Fruit fly (Drosophila melanogaster) whole organism, prepupa: ENCODE measurements around the gene Gas8.
A peak's percentile ranks its signal among the peaks of the same experiment; 100 is the strongest.

Experiments used
- CG10631 ChIP-seq: fragments of 200-800 bp; sonication (Bioruptor generic); optimal IDR thresholded peaks from 2 replicates; lab custom pipeline; 2016; ENCODE audit warnings: missing biosample characterization, missing genetic modification characterization
- CG10669 ChIP-seq: fragments of 200-800 bp; sonication (Bioruptor generic); optimal IDR thresholded peaks from 3 replicates; lab custom pipeline; 2018; ENCODE audit warnings: missing biosample characterization, mild to moderate bottlenecking, missing genetic modification characterization, moderate library complexity
- CG11294 ChIP-seq: fragments of 200-800 bp; sonication (Bioruptor generic); IDR thresholded peaks from 2 replicates; pipeline ENCODE4 v1.3.6; 2022; ENCODE audit warnings: missing biosample characterization, missing genetic modification characterization
- CG11762 ChIP-seq: fragments of 200-800 bp; sonication (Bioruptor generic); optimal IDR thresholded peaks from 3 replicates; lab custom pipeline; 2016; ENCODE audit warnings: missing biosample characterization, missing genetic modification characterization; ENCODE audit not compliant: insufficient read depth
- CG15336 ChIP-seq: fragments of 200-800 bp; sonication (Bioruptor generic); IDR thresholded peaks from 2 replicates; pipeline ENCODE4 v1.3.6; 2022; ENCODE audit warnings: missing biosample characterization, missing genetic modification characterization
- CG3032 ChIP-seq: fragments of 200-800 bp; optimal IDR thresholded peaks from 2 replicates; lab custom pipeline; 2019; ENCODE audit warnings: missing biosample characterization, mild to moderate bottlenecking, missing genetic modification characterization, moderate library complexity
- CG31627 ChIP-seq: fragments of 200-800 bp; sonication (Bioruptor generic); optimal IDR thresholded peaks from 3 replicates; lab custom pipeline; 2016; ENCODE audit warnings: missing biosample characterization, missing genetic modification characterization
- CG32006 ChIP-seq: fragments of 200-800 bp; sonication (Bioruptor generic); optimal IDR thresholded peaks from 3 replicates; lab custom pipeline; 2017; ENCODE audit warnings: missing biosample characterization, mild to moderate bottlenecking, missing genetic modification characterization
- CG34406 ChIP-seq: fragments of 200-800 bp; sonication (Bioruptor generic); optimal IDR thresholded peaks from 3 replicates; lab custom pipeline; 2016; ENCODE audit warnings: missing biosample characterization, missing genetic modification characterization
- CG3919 ChIP-seq: fragments of 200-800 bp; sonication (Bioruptor generic); optimal IDR thresholded peaks from 3 replicates; lab custom pipeline; 2016; ENCODE audit warnings: missing biosample characterization, missing genetic modification characterization
- CG4318 ChIP-seq: fragments of 200-800 bp; sonication (Bioruptor generic); optimal IDR thresholded peaks from 3 replicates; lab custom pipeline; 2017; ENCODE audit warnings: missing biosample characterization, mild to moderate bottlenecking, missing genetic modification characterization
- CG6163 ChIP-seq: fragments of 200-800 bp; sonication (Bioruptor generic); IDR thresholded peaks from 3 replicates; pipeline ENCODE4 v1.3.6; 2022; ENCODE audit warnings: missing biosample characterization, missing genetic modification characterization
- CG6276 ChIP-seq: fragments of 200-800 bp; sonication (Bioruptor generic); optimal IDR thresholded peaks from 2 replicates; lab custom pipeline; 2017; ENCODE audit warnings: missing biosample characterization, mild to moderate bottlenecking, missing genetic modification characterization
- CG6854 ChIP-seq: fragments of 200-800 bp; sonication (Bioruptor generic); optimal IDR thresholded peaks from 2 replicates; lab custom pipeline; 2017; ENCODE audit warnings: missing biosample characterization, mild to moderate bottlenecking, missing genetic modification characterization
- CG7368 ChIP-seq: fragments of 200-800 bp; sonication (Bioruptor generic); optimal IDR thresholded peaks from 3 replicates; lab custom pipeline; 2016; ENCODE audit warnings: missing biosample characterization, missing genetic modification characterization
- CG8119 ChIP-seq: fragments of 200-800 bp; sonication (Bioruptor generic); IDR thresholded peaks from 3 replicates; pipeline ENCODE4 v1.3.6; 2022; ENCODE audit warnings: missing biosample characterization, missing genetic modification characterization
- CG8319 ChIP-seq: fragments of 200-800 bp; sonication (Bioruptor generic); optimal IDR thresholded peaks from 3 replicates; lab custom pipeline; 2016; ENCODE audit warnings: missing biosample characterization, missing genetic modification characterization
- CG9139 ChIP-seq: fragments of 200-800 bp; sonication (Bioruptor generic); optimal IDR thresholded peaks from 3 replicates; lab custom pipeline; 2017; ENCODE audit warnings: missing biosample characterization, mild to moderate bottlenecking, missing genetic modification characterization
- Eip78C ChIP-seq: fragments of 200-800 bp; sonication (Bioruptor generic); peaks from one replicate; lab custom pipeline; 2016; ENCODE audit warnings: missing biosample characterization, missing genetic modification characterization
- Ets96B ChIP-seq: fragments of 200-800 bp; optimal IDR thresholded peaks from 2 replicates; lab custom pipeline; 2019; ENCODE audit warnings: missing biosample characterization, mild to moderate bottlenecking, missing genetic modification characterization, moderate library complexity
- Hr38 ChIP-seq: sonication (Bioruptor generic); optimal IDR thresholded peaks from 2 replicates; lab custom pipeline; 2016; ENCODE audit warnings: missing biosample characterization, missing genetic modification characterization
- Hr39 ChIP-seq: fragments of 200-800 bp; sonication (Bioruptor generic); optimal IDR thresholded peaks from 2 replicates; lab custom pipeline; 2016; ENCODE audit warnings: missing biosample characterization, missing genetic modification characterization
- Hr4 ChIP-seq: fragments of 200-800 bp; sonication (Bioruptor generic); optimal IDR thresholded peaks from 3 replicates; lab custom pipeline; 2016; ENCODE audit warnings: missing biosample characterization, missing genetic modification characterization
- Lpt ChIP-seq: fragments of 200-800 bp; sonication (Bioruptor generic); optimal IDR thresholded peaks from 3 replicates; lab custom pipeline; 2016; ENCODE audit warnings: missing biosample characterization, missing genetic modification characterization
- Met ChIP-seq: fragments of 200-800 bp; sonication (Bioruptor generic); optimal IDR thresholded peaks from 3 replicates; lab custom pipeline; 2016; ENCODE audit warnings: missing biosample characterization, missing genetic modification characterization
- OdsH ChIP-seq: fragments of 200-800 bp; sonication (Bioruptor generic); optimal IDR thresholded peaks from 3 replicates; lab custom pipeline; 2016; ENCODE audit warnings: missing biosample characterization, missing genetic modification characterization
- Smox ChIP-seq: fragments of 200-800 bp; sonication (Bioruptor generic); optimal IDR thresholded peaks from 3 replicates; lab custom pipeline; 2016; ENCODE audit warnings: missing biosample characterization, missing genetic modification characterization
- Sox102F ChIP-seq: fragments of 200-800 bp; sonication (Bioruptor generic); optimal IDR thresholded peaks from 2 replicates; lab custom pipeline; 2016; ENCODE audit warnings: missing biosample characterization, mild to moderate bottlenecking, missing genetic modification characterization
- Sox14 ChIP-seq: fragments of 200-800 bp; sonication (Bioruptor generic); optimal IDR thresholded peaks from 3 replicates; lab custom pipeline; 2016; ENCODE audit warnings: missing biosample characterization, missing genetic modification characterization
- Sox15 ChIP-seq: fragments of 200-800 bp; sonication (Bioruptor generic); optimal IDR thresholded peaks from 3 replicates; lab custom pipeline; 2016; ENCODE audit warnings: missing biosample characterization, missing genetic modification characterization
- achi ChIP-seq: fragments of 200-800 bp; sonication (Bioruptor generic); optimal IDR thresholded peaks from 3 replicates; lab custom pipeline; 2016; ENCODE audit warnings: missing biosample characterization, missing genetic modification characterization
- cyc ChIP-seq: fragments of 200-800 bp; sonication (Bioruptor generic); optimal IDR thresholded peaks from 3 replicates; lab custom pipeline; 2016; ENCODE audit warnings: missing biosample characterization, missing genetic modification characterization
- dsx ChIP-seq: fragments of 200-800 bp; optimal IDR thresholded peaks from 3 replicates; lab custom pipeline; 2019; ENCODE audit warnings: missing biosample characterization, mild to moderate bottlenecking, missing genetic modification characterization, moderate library complexity; ENCODE audit not compliant: poor library complexity, severe bottlenecking
- eg ChIP-seq: fragments of 200-800 bp; sonication (Bioruptor generic); IDR thresholded peaks from 3 replicates; pipeline ENCODE4 v1.3.6; 2022; ENCODE audit warnings: missing biosample characterization, missing genetic modification characterization
- esn ChIP-seq: fragments of 200-800 bp; sonication (Bioruptor generic); optimal IDR thresholded peaks from 2 replicates; lab custom pipeline; 2016; ENCODE audit warnings: missing biosample characterization, mild to moderate bottlenecking, missing genetic modification characterization, moderate library complexity
- fkh ChIP-seq: fragments of 200-800 bp; sonication (Bioruptor generic); optimal IDR thresholded peaks from 3 replicates; lab custom pipeline; 2017; ENCODE audit warnings: missing biosample characterization, mild to moderate bottlenecking, missing genetic modification characterization, moderate library complexity
- lz ChIP-seq: fragments of 200-800 bp; sonication (Bioruptor generic); optimal IDR thresholded peaks from 3 replicates; lab custom pipeline; 2016; ENCODE audit warnings: missing biosample characterization, missing genetic modification characterization
- pdm3 ChIP-seq: fragments of 200-800 bp; sonication (Bioruptor generic); optimal IDR thresholded peaks from 3 replicates; lab custom pipeline; 2016; ENCODE audit warnings: missing biosample characterization, missing genetic modification characterization
- spab ChIP-seq: fragments of 200-800 bp; sonication (Bioruptor generic); optimal IDR thresholded peaks from 2 replicates; lab custom pipeline; 2017; ENCODE audit warnings: missing biosample characterization, mild to moderate bottlenecking, missing genetic modification characterization, missing genetic modification reagents
- ss ChIP-seq, 2 experiments: fragments of 200-800 bp; sonication (Bioruptor generic); optimal IDR thresholded peaks; 2 replicates in 1 of 2; 3 replicates in 1 of 2; lab custom pipeline; 2017 to 2018; ENCODE audit warnings: mild to moderate bottlenecking in 2 of 2, missing biosample characterization in 2 of 2, missing genetic modification characterization in 2 of 2, moderate library complexity in 1 of 2
- topi ChIP-seq: fragments of 200-800 bp; sonication (Bioruptor generic); optimal IDR thresholded peaks from 3 replicates; lab custom pipeline; 2016; ENCODE audit warnings: missing biosample characterization, missing genetic modification characterization

Gene Gas8

dm6 chrX:3474476-3475439, 29.9 kb downstream of the Gas8 start, which contains the start of gene CG12206 (continued):
- peak; percentile 36 for TF ChIP-seq Hr4 (GFP tag; lab: Kevin White, UChicago)
- TF ChIP-seq achi (GFP tag; lab: Kevin White, UChicago), result peak; percentile 71
- TF ChIP-seq CG11294, result no peak
- peak; percentile 72 for TF ChIP-seq CG10631 (GFP tag; lab: Kevin White, UChicago)
- peak; percentile 83 for TF ChIP-seq CG34406 (GFP tag; lab: Kevin White, UChicago)
- peak; percentile 83 for TF ChIP-seq CG6276 (GFP tag; lab: Kevin White, UChicago)
- TF ChIP-seq Sox15 (GFP tag; lab: Kevin White, UChicago), result peak; percentile 64
- TF ChIP-seq Sox14 (GFP tag; lab: Kevin White, UChicago), result no peak
- TF ChIP-seq lz (GFP tag; lab: Kevin White, UChicago), result peak; percentile 21
- peak; percentile 88 for TF ChIP-seq Ets96B (tag; lab: Kevin White, UChicago)
- peak; percentile 60 for TF ChIP-seq CG6854 (GFP tag; lab: Kevin White, UChicago)
- TF ChIP-seq CG31627 (GFP tag; lab: Kevin White, UChicago), result no peak
- peak; percentile 80 for TF ChIP-seq eg (GFP tag; lab: Robert Waterston, UW)
- peak; percentile 54 for TF ChIP-seq OdsH (GFP tag; lab: Kevin White, UChicago)
- peak; percentile 86 for TF ChIP-seq CG8119
- peak; percentile 25 for TF ChIP-seq Sox102F (GFP tag; lab: Kevin White, UChicago)
- peak; percentile 87 for TF ChIP-seq CG6163
- TF ChIP-seq CG15336 (GFP tag; lab: Robert Waterston, UW), result peak; percentile 66
- peak; percentile 72 for TF ChIP-seq pdm3 (GFP tag; lab: Kevin White, UChicago)
- peak; percentile 92 for TF ChIP-seq CG10669 (GFP tag; lab: Kevin White, UChicago)
- peak; percentile 66 for TF ChIP-seq Lpt (GFP tag; lab: Kevin White, UChicago)
- TF ChIP-seq CG4318 (GFP tag; lab: Kevin White, UChicago), result peak; percentile 65
- TF ChIP-seq Hr38, result no peak
- peak; percentile 84 for TF ChIP-seq CG32006 (GFP tag; lab: Kevin White, UChicago)
- peak; percentile 59 for TF ChIP-seq esn (GFP tag; lab: Kevin White, UChicago)
- TF ChIP-seq CG8319 (GFP tag; lab: Kevin White, UChicago), result peak; percentile 58

dm6 chrX:3473636-3474035, 31.0 kb downstream of the Gas8 start:
- no peak for TF ChIP-seq CG11762 (GFP tag; lab: Kevin White, UChicago)
- TF ChIP-seq lz (GFP tag; lab: Kevin White, UChicago), result peak; percentile 2
- no peak for TF ChIP-seq CG7368 (GFP tag; lab: Kevin White, UChicago)
- peak; percentile 34 for TF ChIP-seq Met (GFP tag; lab: Kevin White, UChicago)
- TF ChIP-seq Hr38, result no peak
- no peak for TF ChIP-seq fkh
- no peak for TF ChIP-seq Ets96B (tag; lab: Kevin White, UChicago)
- no peak for TF ChIP-seq CG3919 (GFP tag; lab: Kevin White, UChicago)
- TF ChIP-seq CG15336 (GFP tag; lab: Robert Waterston, UW), result no peak
- TF ChIP-seq OdsH (GFP tag; lab: Kevin White, UChicago), result peak; percentile 4
- peak; percentile 18 for TF ChIP-seq Hr39
- TF ChIP-seq Eip78C, result peak; percentile 71
- no peak for TF ChIP-seq CG3032
- TF ChIP-seq Smox (GFP tag; lab: Kevin White, UChicago), result peak; percentile 55
- TF ChIP-seq spab (GFP tag; lab: Kevin White, UChicago), result no peak
- TF ChIP-seq topi (GFP tag; lab: Kevin White, UChicago), result peak; percentile 30
- TF ChIP-seq esn (GFP tag; lab: Kevin White, UChicago), result peak; percentile 57
- TF ChIP-seq eg (GFP tag; lab: Robert Waterston, UW), result no peak
- TF ChIP-seq CG6276 (GFP tag; lab: Kevin White, UChicago), result no peak
- peak in 1 of 2 experiments; percentile 10 for TF ChIP-seq ss (GFP tag; optimal IDR thresholded peaks at IDR 0.05; lab: Kevin White, UChicago)
- no peak for TF ChIP-seq Lpt (GFP tag; lab: Kevin White, UChicago)
- no peak for TF ChIP-seq Sox15 (GFP tag; lab: Kevin White, UChicago)
- peak; percentile 20 for TF ChIP-seq cyc
- TF ChIP-seq dsx (GFP tag; lab: Kevin White, UChicago), result no peak
- TF ChIP-seq CG6163, result no peak
- no peak for TF ChIP-seq CG9139 (GFP tag; lab: Kevin White, UChicago)
- TF ChIP-seq Sox102F (GFP tag; lab: Kevin White, UChicago), result peak; percentile 37
- peak; percentile 5 for TF ChIP-seq CG10669 (GFP tag; lab: Kevin White, UChicago)
